Worm (Caenorhabditis elegans) whole organism, mixed stage, embryonic: ENCODE results near the gene srw-53.

Experiments used
- ces-1 ChIP-seq: fragments of 150-350 bp; optimal IDR thresholded peaks from 2 replicates; lab custom pipeline; 2014; ENCODE audit warnings: missing biosample characterization, missing genetic modification reagents, missing genetic modification characterization
- unc-62 ChIP-seq: fragments of 150-350 bp; optimal IDR thresholded peaks from 2 replicates; lab custom pipeline; 2014; ENCODE audit warnings: missing biosample characterization, missing genetic modification reagents, missing genetic modification characterization

ce11 chrV:15915307-15915706 lies 27.9 kb upstream of the srw-53 start:
- TF ChIP-seq ces-1: no peak
- TF ChIP-seq unc-62 (GFP tag; lab: Kevin White, UChicago): no peak
